Worm (Caenorhabditis elegans) whole organism, midembryonic: ENCODE data around the gene ZK1320.7.

Source experiments
- cog-1 ChIP-seq: sonication (generic microtip); optimal IDR thresholded peaks from 2 replicates; lab custom pipeline; 2016; ENCODE audit warnings: missing genetic modification characterization, missing compliant biosample characterization
- flt-1 ChIP-seq: fragments of 200-800 bp; sonication (Bioruptor generic); IDR thresholded peaks from 2 replicates; pipeline ENCODE4 v1.3.6; 2022; ENCODE audit warnings: missing genetic modification characterization, missing compliant biosample characterization
- ref-1 ChIP-seq: fragments of 200-800 bp; sonication (Bioruptor generic); conservative IDR thresholded peaks from 2 replicates; pipeline ENCODE4 v1.3.6; 2022; ENCODE audit warnings: missing genetic modification reagents, missing genetic modification characterization, missing compliant biosample characterization

DNA sequence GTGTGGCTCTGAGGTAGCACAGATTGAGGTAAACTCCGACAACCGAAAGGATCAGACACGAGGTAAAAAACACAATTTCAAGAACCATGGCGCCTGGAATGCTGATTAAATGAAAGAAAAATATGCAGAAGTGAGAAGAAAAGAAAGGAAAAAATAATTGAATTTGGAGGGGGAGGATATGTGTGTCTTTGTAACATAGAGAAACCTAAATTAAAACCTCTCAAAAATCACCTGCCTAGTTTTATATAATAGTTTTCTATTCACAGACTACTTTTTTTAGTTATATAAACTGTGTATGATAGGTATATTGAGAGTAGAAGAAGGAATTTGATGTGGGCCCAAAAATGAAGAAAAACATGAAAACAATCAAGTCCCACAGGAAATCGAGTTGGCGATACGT is 5.8 kb upstream of the ZK1320.7 start, which contains the start of gene ZK1320.5:
- no peak for TF ChIP-seq flt-1 (GFP tag; lab: Robert Waterston, UW)
- no peak for TF ChIP-seq ref-1 (GFP tag; lab: Robert Waterston, UW)
- no peak for TF ChIP-seq cog-1 (tag; lab: Kevin White, UChicago)
